Worm (Caenorhabditis elegans): ENCODE results near the gene olrn-1.

- TF ChIP-seq nhr-25 (tag; optimal IDR thresholded peaks at IDR 0.05) (no peak), ama-1 (optimal IDR thresholded peaks at IDR 0.05) (no peak), fos-1 (tag; optimal IDR thresholded peaks at IDR 0.05) (no peak), ztf-4 (tag; optimal IDR thresholded peaks at IDR 0.05) (peak; percentile 30)
Measured at ce11 chrX:15535190-15535636, 2.2 kb upstream of the olrn-1 start.
